Worm (Caenorhabditis elegans): Measurements from ENCODE around the gene F14F7.4.

ce11 chrIII:13062989-13063388 lies 33.5 kb upstream of the F14F7.4 start:
- TF ChIP-seq nhr-76 (tag; optimal IDR thresholded peaks at IDR 0.05), result no peak
- no peak for TF ChIP-seq mep-1 (tag; optimal IDR thresholded peaks at IDR 0.05)

Data from whole organism, mixed stage, embryonic.